Worm (Caenorhabditis elegans) whole organism, mixed stage, embryonic: ENCODE data around the gene srw-12.
"Not testable (repeated sequence)": the region's sequence is repeated elsewhere in the genome, so short reads cannot be mapped to it uniquely, and the experiment has no call there.

Experiments
- bed-3 ChIP-seq: fragments of 200-800 bp; sonication (Bioruptor generic); optimal IDR thresholded peaks from 3 replicates; lab custom pipeline; 2018; ENCODE audit warnings: mild to moderate bottlenecking, missing genetic modification characterization, moderate library complexity, missing compliant biosample characterization
- blmp-1 ChIP-seq: fragments of 150-350 bp; optimal IDR thresholded peaks from 2 replicates; lab custom pipeline; 2014; ENCODE audit warnings: missing biosample characterization, missing genetic modification characterization
- ceh-43 ChIP-seq: fragments of 200-800 bp; sonication (Bioruptor generic); optimal IDR thresholded peaks from 2 replicates; lab custom pipeline; 2018; ENCODE audit warnings: mild to moderate bottlenecking, missing genetic modification characterization, moderate library complexity, missing compliant biosample characterization
- elt-3 ChIP-seq: fragments of 150-350 bp; optimal IDR thresholded peaks from 2 replicates; lab custom pipeline; 2014; ENCODE audit warnings: missing biosample characterization, missing genetic modification characterization
- lsy-2 ChIP-seq: fragments of 150-350 bp; optimal IDR thresholded peaks from 2 replicates; lab custom pipeline; 2014; ENCODE audit warnings: missing biosample characterization, missing genetic modification characterization
- mab-5 ChIP-seq: fragments of 150-350 bp; optimal IDR thresholded peaks from 2 replicates; lab custom pipeline; 2014; ENCODE audit warnings: missing biosample characterization, missing genetic modification characterization
- nhr-12 ChIP-seq: fragments of 150-350 bp; optimal IDR thresholded peaks from 2 replicates; lab custom pipeline; 2014; ENCODE audit warnings: missing biosample characterization, missing genetic modification characterization
- nhr-2 ChIP-seq: fragments of 150-350 bp; optimal IDR thresholded peaks from 2 replicates; lab custom pipeline; 2014; ENCODE audit warnings: missing biosample characterization, missing genetic modification characterization
- nhr-237 ChIP-seq: fragments of 150-350 bp; optimal IDR thresholded peaks from 2 replicates; lab custom pipeline; 2014; ENCODE audit warnings: missing biosample characterization, missing genetic modification characterization
- pha-4 ChIP-seq: fragments of 150-350 bp; optimal IDR thresholded peaks from 2 replicates; lab custom pipeline; 2018; ENCODE audit warnings: missing biosample characterization, missing genetic modification reagents, missing genetic modification characterization
- snpc-4 ChIP-seq: fragments of 150-350 bp; optimal IDR thresholded peaks from 2 replicates; lab custom pipeline; 2014; ENCODE audit warnings: missing biosample characterization, missing genetic modification characterization
- sptf-1 ChIP-seq: sonication (generic microtip); optimal IDR thresholded peaks from 2 replicates; lab custom pipeline; 2017; ENCODE audit warnings: mild to moderate bottlenecking, missing genetic modification characterization, moderate library complexity, missing compliant biosample characterization
- unc-39 ChIP-seq: fragments of 150-350 bp; optimal IDR thresholded peaks from 2 replicates; lab custom pipeline; 2014; ENCODE audit warnings: missing biosample characterization, missing genetic modification characterization
- unc-62 ChIP-seq: fragments of 150-350 bp; optimal IDR thresholded peaks from 2 replicates; lab custom pipeline; 2014; ENCODE audit warnings: missing biosample characterization, missing genetic modification reagents, missing genetic modification characterization

DNA sequence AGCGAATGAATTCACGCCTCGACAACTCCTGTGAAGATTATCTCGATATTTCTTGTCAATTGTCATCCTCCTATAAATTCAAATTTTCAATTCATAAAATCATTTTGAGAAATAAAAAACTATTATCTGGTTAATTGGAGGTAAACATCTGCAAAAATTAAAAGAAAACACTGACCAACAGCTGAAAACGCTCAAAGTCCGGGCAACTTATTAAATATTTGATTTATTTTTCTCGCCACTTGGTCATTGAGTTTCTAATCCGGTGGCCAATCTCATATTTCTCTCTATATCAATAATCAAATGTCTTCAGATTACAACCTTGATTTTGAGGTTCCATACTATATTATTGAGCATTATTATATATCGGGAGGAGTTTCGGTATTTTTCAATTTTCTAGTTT, 26.6 kb downstream of the srw-12 start, which contains the start of gene sri-24:
- not testable (repeated sequence) for TF ChIP-seq blmp-1 (tag; lab: Kevin White, UChicago); nhr-12 (tag; lab: Kevin White, UChicago); mab-5 (tag; lab: Kevin White, UChicago); nhr-237 (tag; lab: Kevin White, UChicago); ceh-43; unc-62 (GFP tag; lab: Kevin White, UChicago); sptf-1; pha-4 (tag; lab: Kevin White, UChicago); bed-3 (GFP tag; lab: Kevin White, UChicago); snpc-4 (tag; lab: Kevin White, UChicago); unc-39 (tag; lab: Kevin White, UChicago); lsy-2; elt-3; nhr-2 (tag; lab: Kevin White, UChicago)
